Worm (Caenorhabditis elegans): ENCODE results near the gene F09C8.2.

The F09C8.2 gene

ce11 chrX:16146972-16147593, at the start of gene F09C8.2:
F09C8.2 (minus strand) TSS chrX:16147022.
- TF ChIP-seq egl-27 (tag; optimal IDR thresholded peaks at IDR 0.05) (no peak), pha-4 (tag; optimal IDR thresholded peaks at IDR 0.05) (peak; percentile 48)

ce11 chrX:16192574-16192973, 45.8 kb upstream of the F09C8.2 start:
- TF ChIP-seq zag-1 (tag; optimal IDR thresholded peaks at IDR 0.05) (no peak), fkh-10 (GFP tag; optimal IDR thresholded peaks at IDR 0.05) (no peak), pqm-1 (tag; optimal IDR thresholded peaks at IDR 0.05) (peak; percentile 100), snpc-4 (tag; optimal IDR thresholded peaks at IDR 0.05) (no peak), fos-1 (tag; optimal IDR thresholded peaks at IDR 0.05) (no peak), nhr-43 (tag; optimal IDR thresholded peaks at IDR 0.05; ENCODE audit: poor library complexity, severe bottlenecking) (peak; percentile 66), ztf-11 (tag; optimal IDR thresholded peaks at IDR 0.05) (no peak), nhr-77 (tag; optimal IDR thresholded peaks at IDR 0.05) (no peak), ceh-9 (tag; optimal IDR thresholded peaks at IDR 0.05) (no peak), ceh-82 (tag; optimal IDR thresholded peaks at IDR 0.05) (no peak), nhr-23 (tag; optimal IDR thresholded peaks at IDR 0.05) (peak; percentile 43), nhr-25 (tag; optimal IDR thresholded peaks at IDR 0.05) (no peak), ceh-28 (tag; optimal IDR thresholded peaks at IDR 0.05) (peak; percentile 13), ama-1 (optimal IDR thresholded peaks at IDR 0.05) (no peak), daf-12 (tag; optimal IDR thresholded peaks at IDR 0.05) (no peak), pha-4 (tag; optimal IDR thresholded peaks at IDR 0.05) (peak; percentile 74), elt-3 (tag; optimal IDR thresholded peaks at IDR 0.05) (peak in 2 of 3 experiments; percentile 69 to 90), nhr-11 (tag; optimal IDR thresholded peaks at IDR 0.05) (no peak), nhr-28 (tag; optimal IDR thresholded peaks at IDR 0.05) (no peak), ZK546.5 (tag; optimal IDR thresholded peaks at IDR 0.05) (no peak), ztf-4 (tag; optimal IDR thresholded peaks at IDR 0.05) (no peak), skn-1 (tag; optimal IDR thresholded peaks at IDR 0.05) (no peak), nhr-76 (tag; optimal IDR thresholded peaks at IDR 0.05) (no peak), elt-2 (tag; optimal IDR thresholded peaks at IDR 0.05) (peak; percentile 99), fkh-2 (tag; optimal IDR thresholded peaks at IDR 0.05) (no peak), egl-27 (tag; optimal IDR thresholded peaks at IDR 0.05) (no peak), lsy-12 (tag; optimal IDR thresholded peaks at IDR 0.05) (no peak), jun-1 (tag; optimal IDR thresholded peaks at IDR 0.05) (peak; percentile 83), ceh-16 (tag; optimal IDR thresholded peaks at IDR 0.05) (no peak), mdl-1 (tag; optimal IDR thresholded peaks at IDR 0.05) (peak; percentile 37)

ce11 chrX:16189227-16189906, 42.5 kb upstream of the F09C8.2 start, which contains the start of gene slc-25A21:
slc-25A21 (plus strand) TSS chrX:16189856.
- TF ChIP-seq ceh-28 (tag; optimal IDR thresholded peaks at IDR 0.05), result peak; percentile 21
- no peak for TF ChIP-seq nhr-43 (tag; optimal IDR thresholded peaks at IDR 0.05; ENCODE audit: poor library complexity, severe bottlenecking)

ce11 chrX:16184069-16184468, 37.2 kb upstream of the F09C8.2 start, which contains the start of gene nlp-67:
nlp-67 (plus strand) TSS chrX:16184369.
- no peak for TF ChIP-seq nhr-43 (tag; optimal IDR thresholded peaks at IDR 0.05; ENCODE audit: poor library complexity, severe bottlenecking)

ce11 chrX:16172863-16173262, 26.0 kb upstream of the F09C8.2 start:
- TF ChIP-seq ztf-11 (tag; optimal IDR thresholded peaks at IDR 0.05), result no peak
- no peak for TF ChIP-seq nhr-43 (tag; optimal IDR thresholded peaks at IDR 0.05; ENCODE audit: poor library complexity, severe bottlenecking)
- no peak for TF ChIP-seq lin-15B (tag; optimal IDR thresholded peaks at IDR 0.05)
- TF ChIP-seq jun-1 (tag; optimal IDR thresholded peaks at IDR 0.05), result no peak
- TF ChIP-seq ama-1 (optimal IDR thresholded peaks at IDR 0.05), result no peak
- no peak for TF ChIP-seq ztf-4 (tag; optimal IDR thresholded peaks at IDR 0.05)
- TF ChIP-seq mml-1 (tag; optimal IDR thresholded peaks at IDR 0.05), result no peak
- TF ChIP-seq ceh-16 (tag; optimal IDR thresholded peaks at IDR 0.05), result no peak
- no peak for TF ChIP-seq nhr-25 (tag; optimal IDR thresholded peaks at IDR 0.05)
- TF ChIP-seq egl-27 (tag; optimal IDR thresholded peaks at IDR 0.05), result no peak
- TF ChIP-seq pha-4 (tag; optimal IDR thresholded peaks at IDR 0.05), result no peak
- no peak for TF ChIP-seq nhr-11 (tag; optimal IDR thresholded peaks at IDR 0.05)
- no peak for TF ChIP-seq fkh-10 (GFP tag; optimal IDR thresholded peaks at IDR 0.05)
- no peak for TF ChIP-seq R02D3.7 (tag; optimal IDR thresholded peaks at IDR 0.05)
- TF ChIP-seq lin-39 (tag; optimal IDR thresholded peaks at IDR 0.05), result no peak
- TF ChIP-seq nhr-76 (tag; optimal IDR thresholded peaks at IDR 0.05), result no peak
